Worm (Caenorhabditis elegans): ENCODE measurements around the gene F59A1.11.

F59A1.11 gene

DNA sequence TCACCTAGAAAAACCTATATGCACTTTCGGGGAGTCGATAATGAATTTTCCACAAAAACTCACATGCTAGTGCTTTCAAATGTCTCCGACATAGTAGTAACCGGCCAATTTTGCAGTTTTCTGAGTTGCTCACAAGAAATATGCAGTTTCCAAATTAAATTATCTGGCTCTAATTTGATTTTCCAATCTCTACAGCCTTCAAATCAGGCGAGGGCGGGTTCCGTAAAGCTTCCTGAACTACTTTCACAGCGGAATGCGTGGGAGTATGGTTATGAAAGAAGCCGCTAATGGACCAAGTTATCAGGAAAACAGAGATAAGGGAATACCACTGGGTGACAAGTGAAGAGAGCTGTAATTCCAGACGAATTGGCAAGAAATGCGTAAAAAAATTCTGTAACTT is at the start of gene F59A1.11:
Gene F59A1.11 (minus strand): TSS at position 101 of the 400 bp plus-strand sequence.
- TF ChIP-seq tbx-37 (GFP tag; conservative IDR thresholded peaks at IDR 0.05), result no peak
- TF ChIP-seq F13C5.2 (tag; optimal IDR thresholded peaks at IDR 0.05), result no peak
- no peak for TF ChIP-seq hmg-4 (GFP tag; optimal IDR thresholded peaks at IDR 0.05)
- TF ChIP-seq scrt-1 (GFP tag; IDR thresholded peaks at IDR 0.05), result no peak
- TF ChIP-seq hmbx-1 (tag; optimal IDR thresholded peaks at IDR 0.05), result no peak
- TF ChIP-seq pes-1 (GFP tag; IDR thresholded peaks at IDR 0.05), result no peak
- TF ChIP-seq tbx-11 (GFP tag; IDR thresholded peaks at IDR 0.05), result no peak
- TF ChIP-seq flt-1 (GFP tag; IDR thresholded peaks at IDR 0.05), result no peak

DNA sequence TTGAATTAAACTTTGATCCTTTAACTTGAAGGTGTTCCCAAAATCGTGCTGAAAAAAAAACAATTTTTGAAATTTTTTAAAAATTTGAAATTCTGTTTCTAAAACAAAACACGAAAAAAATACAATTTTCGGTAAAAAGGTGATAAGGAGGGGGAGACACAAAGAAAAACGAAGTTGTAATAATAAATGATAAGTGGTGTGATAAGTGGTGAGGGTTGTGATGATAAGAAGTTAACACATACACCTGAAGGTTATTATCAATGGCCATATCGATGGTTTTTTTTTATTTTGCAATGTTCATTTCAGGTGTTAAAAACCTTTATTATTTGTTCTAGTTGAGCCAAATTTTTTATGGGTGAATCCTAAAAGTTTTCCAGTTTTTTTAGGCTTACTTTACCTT is 48.5 kb upstream of the F59A1.11 start, which contains the start of gene twk-33:
Gene twk-33 (minus strand): TSS at position 48 of the 400 bp plus-strand sequence.
- TF ChIP-seq hmg-4 (GFP tag; optimal IDR thresholded peaks at IDR 0.05) (no peak), ceh-36 (tag; optimal IDR thresholded peaks at IDR 0.05) (no peak), B0310.2 (tag; optimal IDR thresholded peaks at IDR 0.05) (no peak), tbx-11 (GFP tag; IDR thresholded peaks at IDR 0.05) (no peak), hnd-1 (tag; optimal IDR thresholded peaks at IDR 0.05) (no peak), ceh-13 (GFP tag; optimal IDR thresholded peaks at IDR 0.05) (no peak), F13C5.2 (tag; optimal IDR thresholded peaks at IDR 0.05) (no peak), pes-1 (GFP tag; IDR thresholded peaks at IDR 0.05) (no peak), aly-1 (tag; optimal IDR thresholded peaks at IDR 0.05) (no peak), hmbx-1 (tag; optimal IDR thresholded peaks at IDR 0.05) (no peak), ama-1 (optimal IDR thresholded peaks at IDR 0.05) (no peak), sea-1 (GFP tag; conservative IDR thresholded peaks at IDR 0.05) (no peak), ets-7 (tag; optimal IDR thresholded peaks at IDR 0.05) (no peak), scrt-1 (GFP tag; IDR thresholded peaks at IDR 0.05) (no peak)

DNA sequence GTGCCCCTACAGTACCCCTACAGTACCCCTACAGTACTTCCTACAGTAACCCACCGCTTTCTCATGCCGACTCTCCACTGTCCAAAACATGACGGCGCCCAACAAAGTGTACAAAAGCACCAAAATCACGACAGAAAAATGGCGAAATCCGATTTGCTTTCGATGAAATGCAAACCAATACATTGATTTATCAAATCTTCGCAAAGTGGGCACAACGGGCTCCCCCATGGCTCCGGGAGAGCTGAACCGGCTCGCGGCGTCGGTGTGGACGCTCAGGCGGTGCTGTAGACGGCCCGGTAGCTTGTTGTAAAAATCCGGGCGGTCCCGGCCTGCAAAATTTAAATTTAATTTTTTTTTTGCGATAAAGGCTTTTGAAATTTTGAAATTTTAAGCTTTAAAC is 46.5 kb upstream of the F59A1.11 start:
- TF ChIP-seq pes-1 (GFP tag; IDR thresholded peaks at IDR 0.05), result no peak

DNA sequence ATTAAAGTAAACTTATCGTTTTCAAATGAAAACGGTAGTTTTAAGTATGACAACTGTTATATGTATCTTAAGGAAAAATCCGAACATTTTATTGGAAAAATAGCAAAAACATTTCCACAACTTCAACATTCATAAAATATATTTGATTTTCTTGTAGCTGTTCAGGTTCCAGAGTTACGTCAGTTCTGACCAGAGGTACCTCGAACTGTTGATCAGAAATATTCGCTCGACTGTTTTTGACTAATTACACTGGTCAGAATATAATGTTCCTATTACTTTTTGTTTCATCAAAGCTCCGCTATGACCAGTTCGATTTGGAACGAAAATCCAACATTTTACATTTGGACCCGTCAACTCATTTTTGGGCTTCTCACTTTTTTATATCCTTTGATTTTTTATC is 41.2 kb upstream of the F59A1.11 start, which contains the start of gene srh-31:
Gene srh-31 (plus strand): TSS at position 301 of the 400 bp plus-strand sequence.
- TF ChIP-seq ets-7 (tag; optimal IDR thresholded peaks at IDR 0.05), result no peak
- TF ChIP-seq hmbx-1 (tag; optimal IDR thresholded peaks at IDR 0.05), result no peak
- no peak for TF ChIP-seq ceh-13 (GFP tag; optimal IDR thresholded peaks at IDR 0.05)
- TF ChIP-seq scrt-1 (GFP tag; IDR thresholded peaks at IDR 0.05), result no peak
- no peak for TF ChIP-seq tbx-37 (GFP tag; conservative IDR thresholded peaks at IDR 0.05)
- TF ChIP-seq pes-1 (GFP tag; IDR thresholded peaks at IDR 0.05), result no peak
- TF ChIP-seq flt-1 (GFP tag; IDR thresholded peaks at IDR 0.05), result no peak
- TF ChIP-seq tra-4 (tag; optimal IDR thresholded peaks at IDR 0.05), result no peak
- no peak for TF ChIP-seq ceh-36 (tag; optimal IDR thresholded peaks at IDR 0.05)
- TF ChIP-seq ama-1 (optimal IDR thresholded peaks at IDR 0.05), result no peak
- no peak for TF ChIP-seq F13C5.2 (tag; optimal IDR thresholded peaks at IDR 0.05)
- TF ChIP-seq hnd-1 (tag; optimal IDR thresholded peaks at IDR 0.05), result no peak
- TF ChIP-seq tbx-11 (GFP tag; IDR thresholded peaks at IDR 0.05), result no peak
- no peak for TF ChIP-seq B0310.2 (tag; optimal IDR thresholded peaks at IDR 0.05)
- no peak for TF ChIP-seq aly-1 (tag; optimal IDR thresholded peaks at IDR 0.05)
- TF ChIP-seq sea-1 (GFP tag; conservative IDR thresholded peaks at IDR 0.05), result no peak

DNA sequence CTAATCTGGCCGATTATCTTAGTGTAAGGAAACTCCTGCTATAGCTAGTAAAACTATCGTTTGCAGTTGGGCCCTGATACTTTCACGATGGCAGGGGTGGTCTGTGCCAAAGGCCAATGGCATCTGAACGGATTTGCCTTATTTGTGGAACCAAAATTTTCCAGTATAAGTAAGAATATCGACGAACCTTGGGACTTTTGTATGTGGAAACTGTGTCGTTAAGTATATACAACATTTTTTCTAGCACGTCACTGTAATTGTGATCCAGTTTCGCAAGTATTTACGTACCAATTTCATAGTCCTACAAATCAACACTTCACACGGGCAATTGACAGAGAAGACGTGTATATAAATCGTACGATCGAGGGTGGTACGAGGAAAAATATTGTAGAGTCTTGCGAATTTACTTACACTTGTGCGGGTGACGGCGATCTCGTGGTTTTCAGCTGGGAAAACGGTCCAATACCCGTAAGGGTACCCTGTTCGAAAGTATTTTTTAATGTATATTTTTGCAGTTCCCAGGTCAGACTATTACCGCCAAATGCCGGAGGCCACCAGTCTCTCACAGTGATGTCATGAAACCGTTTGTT is 40.5 kb upstream of the F59A1.11 start:
- no peak for TF ChIP-seq flt-1 (GFP tag; IDR thresholded peaks at IDR 0.05)
- no peak for TF ChIP-seq tbx-37 (GFP tag; conservative IDR thresholded peaks at IDR 0.05)
- TF ChIP-seq aly-1 (tag; optimal IDR thresholded peaks at IDR 0.05), result no peak
- TF ChIP-seq pes-1 (GFP tag; IDR thresholded peaks at IDR 0.05), result no peak
- no peak for TF ChIP-seq scrt-1 (GFP tag; IDR thresholded peaks at IDR 0.05)
- TF ChIP-seq B0310.2 (tag; optimal IDR thresholded peaks at IDR 0.05), result no peak
- no peak for TF ChIP-seq sea-1 (GFP tag; conservative IDR thresholded peaks at IDR 0.05)
- TF ChIP-seq tra-4 (tag; optimal IDR thresholded peaks at IDR 0.05), result no peak
- TF ChIP-seq ceh-36 (tag; optimal IDR thresholded peaks at IDR 0.05), result no peak
- TF ChIP-seq ceh-13 (GFP tag; optimal IDR thresholded peaks at IDR 0.05), result no peak
- TF ChIP-seq ets-7 (tag; optimal IDR thresholded peaks at IDR 0.05), result no peak
- no peak for TF ChIP-seq F13C5.2 (tag; optimal IDR thresholded peaks at IDR 0.05)
- no peak for TF ChIP-seq hmbx-1 (tag; optimal IDR thresholded peaks at IDR 0.05)
- no peak for TF ChIP-seq hnd-1 (tag; optimal IDR thresholded peaks at IDR 0.05)
- no peak for TF ChIP-seq tbx-11 (GFP tag; IDR thresholded peaks at IDR 0.05)

DNA sequence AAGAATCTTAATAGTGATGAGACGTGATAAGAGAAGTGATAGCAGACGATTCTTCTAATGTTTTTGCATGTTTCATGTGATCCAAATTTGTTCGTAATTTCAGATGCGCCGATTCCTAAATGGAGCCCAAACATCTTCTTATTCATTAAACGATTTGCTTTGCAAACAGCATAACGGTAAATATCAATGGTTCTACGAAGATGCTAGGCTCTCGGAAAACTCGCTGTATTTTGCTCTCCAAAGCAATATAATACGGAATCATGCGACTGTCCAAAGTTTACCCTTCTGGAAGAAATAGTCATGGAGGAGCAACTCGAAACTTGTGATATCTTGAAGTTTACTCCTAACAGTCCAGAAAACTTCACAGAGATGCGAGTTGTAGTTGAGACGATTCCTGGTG is 40.0 kb upstream of the F59A1.11 start, which contains the start of gene W06D12.6:
Gene W06D12.6 (plus strand): TSS at position 301 of the 400 bp plus-strand sequence.
- TF ChIP-seq pes-1 (GFP tag; IDR thresholded peaks at IDR 0.05) (no peak), ceh-36 (tag; optimal IDR thresholded peaks at IDR 0.05) (no peak), hmg-4 (GFP tag; optimal IDR thresholded peaks at IDR 0.05) (no peak), sea-1 (GFP tag; conservative IDR thresholded peaks at IDR 0.05) (no peak), ama-1 (optimal IDR thresholded peaks at IDR 0.05) (no peak), tra-4 (tag; optimal IDR thresholded peaks at IDR 0.05) (no peak), aly-1 (tag; optimal IDR thresholded peaks at IDR 0.05) (no peak), B0310.2 (tag; optimal IDR thresholded peaks at IDR 0.05) (no peak), tbx-11 (GFP tag; IDR thresholded peaks at IDR 0.05) (no peak), scrt-1 (GFP tag; IDR thresholded peaks at IDR 0.05) (no peak)

DNA sequence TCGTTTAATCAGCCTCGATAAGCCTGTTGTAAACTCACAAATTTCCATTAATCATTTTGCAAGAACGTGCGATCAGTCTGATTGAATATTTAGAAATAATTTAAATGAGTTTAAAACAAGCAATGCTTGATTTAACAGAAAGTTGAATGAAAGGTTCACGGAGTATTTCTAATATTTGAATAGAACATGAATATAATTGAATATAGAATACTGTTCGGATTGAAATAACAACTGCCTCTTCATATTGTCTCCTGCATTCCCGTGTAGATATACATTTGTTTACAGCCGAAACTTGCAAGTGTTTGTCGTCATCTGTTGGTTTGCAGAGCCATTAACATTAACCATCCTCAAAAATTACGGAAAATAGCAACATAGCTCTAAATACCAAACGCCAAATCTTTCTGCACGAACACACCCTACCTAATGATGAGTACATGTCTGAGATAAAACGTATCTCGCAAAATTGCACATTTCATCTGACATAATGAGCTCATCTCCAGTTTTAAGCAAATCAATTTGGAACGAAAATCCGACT is 35.0 kb upstream of the F59A1.11 start, which contains the start of the genes Y26G10.5 and srh-32:
Gene Y26G10.5 (minus strand): TSS at position 101 of the 535 bp plus-strand sequence.
Gene srh-32 (plus strand): TSS at position 485 of the 535 bp plus-strand sequence.
- TF ChIP-seq hmbx-1 (tag; optimal IDR thresholded peaks at IDR 0.05) (no peak), F13C5.2 (tag; optimal IDR thresholded peaks at IDR 0.05) (no peak), tra-4 (tag; optimal IDR thresholded peaks at IDR 0.05) (no peak), aly-1 (tag; optimal IDR thresholded peaks at IDR 0.05) (no peak), scrt-1 (GFP tag; IDR thresholded peaks at IDR 0.05) (no peak), ceh-13 (GFP tag; optimal IDR thresholded peaks at IDR 0.05) (no peak), hnd-1 (tag; optimal IDR thresholded peaks at IDR 0.05) (no peak), ama-1 (optimal IDR thresholded peaks at IDR 0.05) (no peak), ets-7 (tag; optimal IDR thresholded peaks at IDR 0.05) (no peak), pes-1 (GFP tag; IDR thresholded peaks at IDR 0.05) (no peak)

All from whole organism, early embryonic.